Fruit fly (Drosophila melanogaster): ENCODE results near the gene CG6664.

DNA sequence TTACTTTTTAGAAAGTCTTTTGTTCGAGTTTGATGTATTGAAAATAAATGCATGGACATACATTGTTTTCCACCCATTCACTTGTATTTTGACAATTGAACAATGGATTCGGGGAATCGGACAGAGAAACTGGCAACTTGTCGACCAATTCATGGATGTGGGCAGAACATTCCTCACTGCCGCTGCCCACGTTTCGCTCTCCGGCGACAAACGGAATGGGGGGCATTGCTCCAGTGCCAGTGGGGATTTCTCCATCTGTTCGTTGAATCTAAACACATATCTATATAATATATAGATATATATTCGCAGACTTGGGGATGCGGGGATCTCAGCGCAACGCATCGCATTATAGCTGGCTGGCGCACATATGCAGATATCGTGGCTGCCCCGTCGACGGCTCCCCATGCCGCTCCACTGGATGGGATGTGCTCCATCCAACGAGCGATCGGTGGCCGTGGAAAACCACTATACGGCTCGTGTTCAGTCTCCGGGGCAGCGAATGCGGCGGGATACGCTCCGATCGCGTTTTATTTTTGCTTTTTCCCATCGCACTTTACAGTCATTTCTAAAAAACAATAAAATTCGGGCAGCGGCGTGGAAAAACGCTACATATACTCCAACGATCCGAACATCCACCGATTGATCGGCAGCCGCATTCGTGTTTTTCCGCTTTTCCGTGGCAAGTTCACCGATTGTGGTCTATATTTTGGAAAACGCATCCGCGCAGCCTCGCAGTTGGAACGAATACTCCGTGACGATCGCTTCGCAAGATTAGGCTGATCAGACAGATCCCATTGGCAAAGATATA is 29.7 kb upstream of the CG6664 start, which contains the start of gene TpnC73F:
- TF ChIP-seq sisA (GFP tag; IDR thresholded peaks at IDR 0.05) (no peak), CG13296 (GFP tag; optimal IDR thresholded peaks at IDR 0.05) (no peak)
